Worm (Caenorhabditis elegans): ENCODE results near the gene ZK1320.3.

DNA sequence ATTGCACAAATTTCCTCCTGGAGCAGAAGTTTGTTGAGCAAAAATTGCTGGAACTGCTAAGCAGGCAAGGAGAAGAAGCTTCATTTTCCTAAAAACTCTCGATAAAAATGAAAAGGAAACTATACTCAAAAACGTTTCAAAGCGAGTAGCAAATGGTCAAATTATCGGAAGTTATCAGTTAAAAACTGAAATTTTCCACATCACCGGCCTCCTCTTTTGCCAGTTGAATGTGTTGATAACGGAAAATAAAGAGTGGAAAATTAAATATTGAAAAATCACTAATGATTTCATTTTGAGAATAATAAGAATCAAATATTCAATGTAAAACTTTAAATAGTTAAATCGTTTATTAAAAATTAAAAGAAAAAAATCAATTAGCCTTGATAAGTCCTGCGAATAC is 1.3 kb downstream of the ZK1320.3 start, which contains the start of gene ZK1320.2:
- no peak for TF ChIP-seq ceh-82 (tag; optimal IDR thresholded peaks at IDR 0.05)
- TF ChIP-seq nhr-77 (tag; optimal IDR thresholded peaks at IDR 0.05): no peak
- no peak for TF ChIP-seq ztf-11 (tag; optimal IDR thresholded peaks at IDR 0.05)
- no peak for TF ChIP-seq dmd-4 (tag; optimal IDR thresholded peaks at IDR 0.05)
- no peak for TF ChIP-seq lin-39 (tag; optimal IDR thresholded peaks at IDR 0.05)
- TF ChIP-seq zag-1 (tag; optimal IDR thresholded peaks at IDR 0.05): no peak
- TF ChIP-seq nhr-6 (tag; optimal IDR thresholded peaks at IDR 0.05): no peak
- TF ChIP-seq mdl-1 (tag; optimal IDR thresholded peaks at IDR 0.05): no peak
- no peak for TF ChIP-seq ztf-4 (tag; optimal IDR thresholded peaks at IDR 0.05)
- TF ChIP-seq mab-5 (tag; optimal IDR thresholded peaks at IDR 0.05): no peak
- no peak for TF ChIP-seq aly-2 (tag; optimal IDR thresholded peaks at IDR 0.05)
- TF ChIP-seq elt-1 (tag; optimal IDR thresholded peaks at IDR 0.05): no peak
- no peak for TF ChIP-seq ama-1 (optimal IDR thresholded peaks at IDR 0.05)
- peak; percentile 79 for TF ChIP-seq fos-1 (tag; optimal IDR thresholded peaks at IDR 0.05)

All from whole organism, L2 larva.